Fruit fly (Drosophila melanogaster): Measurements from ENCODE around the gene CG15765.

The CG15765 gene

dm6 chrX:5800634-5801033 lies 17.7 kb upstream of the CG15765 start (continued):
- TF ChIP-seq zfh1 (GFP tag; IDR thresholded peaks at IDR 0.05) (0 out of 3 replicates have a peak, but pooled peaks have one; percentile 20), CG3838 (GFP tag; optimal IDR thresholded peaks at IDR 0.05) (no peak), CG4707 (GFP tag; optimal IDR thresholded peaks at IDR 0.05) (no peak), CG2712 (tag; optimal IDR thresholded peaks at IDR 0.05) (peak; percentile 5), chn (GFP tag; optimal IDR thresholded peaks at IDR 0.05) (no peak), tap (tag; optimal IDR thresholded peaks at IDR 0.05) (no peak), CG7963 (GFP tag; IDR thresholded peaks at IDR 0.05; ENCODE audit: partially characterized antibody) (no peak), so (GFP tag; IDR thresholded peaks at IDR 0.05) (no peak), chinmo (GFP tag; IDR thresholded peaks at IDR 0.05; ENCODE audit: partially characterized antibody) (no peak), CG13287 (GFP tag; IDR thresholded peaks at IDR 0.05; ENCODE audit: partially characterized antibody) (no peak), CG31388 (GFP tag; optimal IDR thresholded peaks at IDR 0.05) (no peak), Bteb2 (GFP tag; optimal IDR thresholded peaks at IDR 0.05) (no peak), org-1 (GFP tag; optimal IDR thresholded peaks at IDR 0.05) (no peak), run (tag; optimal IDR thresholded peaks at IDR 0.05) (no peak), sens (GFP tag) (peak; percentile 72)

- TF ChIP-seq ind (GFP tag; optimal IDR thresholded peaks at IDR 0.05) (no peak), vvl (GFP tag; IDR thresholded peaks at IDR 0.05) (no peak), Hey (tag; optimal IDR thresholded peaks at IDR 0.05) (no peak), kah (GFP tag; optimal IDR thresholded peaks at IDR 0.05) (no peak), slbo (GFP tag; IDR thresholded peaks at IDR 0.05) (no peak), gsb (GFP tag; IDR thresholded peaks at IDR 0.05) (no peak), CG1529 (GFP tag; optimal IDR thresholded peaks at IDR 0.05) (no peak), prd (optimal IDR thresholded peaks at IDR 0.05) (no peak), prd (GFP tag; IDR thresholded peaks at IDR 0.05) (no peak), YL-1 (GFP tag; optimal IDR thresholded peaks at IDR 0.05) (no peak), tgo (GFP tag; IDR thresholded peaks at IDR 0.05) (no peak), CG6175 (GFP tag; IDR thresholded peaks at IDR 0.05) (no peak), Blimp-1 (GFP tag; optimal IDR thresholded peaks at IDR 0.05) (no peak), CTCF (GFP tag; optimal IDR thresholded peaks at IDR 0.05) (no peak), chm (GFP tag; IDR thresholded peaks at IDR 0.05) (no peak), CG33557 (GFP tag; optimal IDR thresholded peaks at IDR 0.05) (no peak)
Observed at dm6 chrX:5804377-5804776, 14.0 kb upstream of the CG15765 start, which contains the start of gene Cpr5C. Gene Cpr5C, plus strand, starts transcription at chrX:5804677.

- TF ChIP-seq CG1024 (GFP tag; IDR thresholded peaks at IDR 0.05) (no peak), Poxn (GFP tag; IDR thresholded peaks at IDR 0.05) (no peak), bsh (GFP tag; optimal IDR thresholded peaks at IDR 0.05) (no peak), CG3838 (GFP tag; optimal IDR thresholded peaks at IDR 0.05) (no peak), sens-2 (GFP tag; IDR thresholded peaks at IDR 0.05) (no peak), CHES-1-like (GFP tag; optimal IDR thresholded peaks at IDR 0.05) (no peak), CG4854 (GFP tag; optimal IDR thresholded peaks at IDR 0.05) (no peak), CG12299 (tag; optimal IDR thresholded peaks at IDR 0.05) (no peak), Lhr (GFP tag; optimal IDR thresholded peaks at IDR 0.05) (no peak), Ada2b (GFP tag; IDR thresholded peaks at IDR 0.05) (no peak)
Observed at dm6 chrX:5808654-5809053, 9.7 kb upstream of the CG15765 start, which contains the start of gene Prosbeta2R1. Gene Prosbeta2R1, plus strand, starts transcription at chrX:5808954.
